Worm (Caenorhabditis elegans) whole organism, mixed stage, embryonic: Measurements from ENCODE around the gene Y57G11C.23.

Experiments used
- bed-3 ChIP-seq: fragments of 200-800 bp; sonication (Bioruptor generic); optimal IDR thresholded peaks from 3 replicates; lab custom pipeline; 2018; ENCODE audit warnings: mild to moderate bottlenecking, missing genetic modification characterization, moderate library complexity, missing compliant biosample characterization
- mab-5 ChIP-seq: fragments of 150-350 bp; optimal IDR thresholded peaks from 2 replicates; lab custom pipeline; 2014; ENCODE audit warnings: missing biosample characterization, missing genetic modification characterization
- nhr-76 ChIP-seq: sonication (generic microtip); optimal IDR thresholded peaks from 2 replicates; lab custom pipeline; 2017; ENCODE audit warnings: missing biosample characterization, missing genetic modification characterization
- sem-2 ChIP-seq: fragments of 200-800 bp; sonication (Bioruptor generic); optimal IDR thresholded peaks from 2 replicates; lab custom pipeline; 2018; ENCODE audit warnings: mild to moderate bottlenecking, missing genetic modification characterization, missing compliant biosample characterization
- snpc-4 ChIP-seq: fragments of 150-350 bp; optimal IDR thresholded peaks from 2 replicates; lab custom pipeline; 2014; ENCODE audit warnings: missing biosample characterization, missing genetic modification characterization
- tbx-8 ChIP-seq: fragments of 200-800 bp; sonication (Bioruptor generic); optimal IDR thresholded peaks from 2 replicates; lab custom pipeline; 2018; ENCODE audit warnings: mild to moderate bottlenecking, missing genetic modification characterization, moderate library complexity, missing compliant biosample characterization

ce11 chrIV:14829026-14829425 lies 32.6 kb downstream of the Y57G11C.23 start, which contains the start of gene hhat-2:
- TF ChIP-seq snpc-4 (tag; lab: Kevin White, UChicago) (no peak), nhr-76 (tag; lab: Kevin White, UChicago) (no peak), sem-2 (GFP tag; lab: Kevin White, UChicago) (no peak), bed-3 (GFP tag; lab: Kevin White, UChicago) (no peak), tbx-8 (no peak), mab-5 (tag; lab: Kevin White, UChicago) (no peak)
